Worm (Caenorhabditis elegans): Measurements from ENCODE around the gene Y51A2D.1.
A peak's percentile ranks its signal among the peaks of the same experiment; 100 is the strongest.

Gene Y51A2D.1

ce11 chrV:18508564-18508963 is at the start of gene Y51A2D.1:
Gene Y51A2D.1 (plus strand): TSS chrV:18508864.
- no peak for TF ChIP-seq gmeb-1 (tag; optimal IDR thresholded peaks at IDR 0.05)
- no peak for TF ChIP-seq sem-4 (tag; optimal IDR thresholded peaks at IDR 0.05)
- no peak for TF ChIP-seq lin-39 (tag; optimal IDR thresholded peaks at IDR 0.05)
- no peak for TF ChIP-seq mdl-1 (tag; optimal IDR thresholded peaks at IDR 0.05)
- TF ChIP-seq unc-62 (GFP tag; optimal IDR thresholded peaks at IDR 0.05): no peak
- no peak for TF ChIP-seq snpc-4 (tag; optimal IDR thresholded peaks at IDR 0.05)
- TF ChIP-seq R02D3.7 (tag; optimal IDR thresholded peaks at IDR 0.05): no peak
- TF ChIP-seq blmp-1 (tag; optimal IDR thresholded peaks at IDR 0.05; ENCODE audit: insufficient read depth): no peak
- TF ChIP-seq ztf-1 (GFP tag; conservative IDR thresholded peaks at IDR 0.05): no peak
- TF ChIP-seq elt-3 (tag; optimal IDR thresholded peaks at IDR 0.05): no peak
- no peak for TF ChIP-seq zag-1 (tag; optimal IDR thresholded peaks at IDR 0.05)

ce11 chrV:18461200-18461728 is 47.4 kb upstream of the Y51A2D.1 start, which contains the start of gene ZK228.3:
Gene ZK228.3 (minus strand): TSS chrV:18461250.
- TF ChIP-seq alr-1 (tag; optimal IDR thresholded peaks at IDR 0.05): no peak
- TF ChIP-seq gmeb-1 (tag; optimal IDR thresholded peaks at IDR 0.05): peak; percentile 13
- no peak for TF ChIP-seq sem-4 (tag; optimal IDR thresholded peaks at IDR 0.05)
- TF ChIP-seq ama-1 (optimal IDR thresholded peaks at IDR 0.05): no peak
- peak; percentile 8 for TF ChIP-seq blmp-1 (tag; optimal IDR thresholded peaks at IDR 0.05; ENCODE audit: insufficient read depth)
- no peak for TF ChIP-seq elt-1 (tag; optimal IDR thresholded peaks at IDR 0.05)
- TF ChIP-seq fos-1 (tag; optimal IDR thresholded peaks at IDR 0.05): peak; percentile 86
- peak; percentile 53 for TF ChIP-seq sma-9 (GFP tag; optimal IDR thresholded peaks at IDR 0.05)
- TF ChIP-seq sma-9 (tag; optimal IDR thresholded peaks at IDR 0.05): no peak

ce11 chrV:18462365-18462837 is 46.3 kb upstream of the Y51A2D.1 start, which contains the start of gene ZK228.4:
Gene ZK228.4 (plus strand): TSS chrV:18462787.
- TF ChIP-seq fos-1 (tag; optimal IDR thresholded peaks at IDR 0.05) (peak; percentile 63), nhr-129 (tag; optimal IDR thresholded peaks at IDR 0.05) (no peak), aly-2 (tag; optimal IDR thresholded peaks at IDR 0.05) (no peak), C34F6.9 (tag; optimal IDR thresholded peaks at IDR 0.05) (no peak), gmeb-1 (tag; optimal IDR thresholded peaks at IDR 0.05) (peak; percentile 9), blmp-1 (tag; optimal IDR thresholded peaks at IDR 0.05; ENCODE audit: insufficient read depth) (no peak)

- TF ChIP-seq fos-1 (tag; optimal IDR thresholded peaks at IDR 0.05) (no peak), nhr-23 (tag; optimal IDR thresholded peaks at IDR 0.05) (no peak), elt-1 (tag; optimal IDR thresholded peaks at IDR 0.05) (no peak), ceh-16 (tag; optimal IDR thresholded peaks at IDR 0.05) (no peak), nhr-6 (tag; optimal IDR thresholded peaks at IDR 0.05) (no peak), nhr-77 (tag; optimal IDR thresholded peaks at IDR 0.05) (no peak), mab-5 (tag; optimal IDR thresholded peaks at IDR 0.05) (no peak), crh-2 (tag; optimal IDR thresholded peaks at IDR 0.05) (no peak), ceh-82 (tag; optimal IDR thresholded peaks at IDR 0.05) (no peak), ztf-4 (tag; optimal IDR thresholded peaks at IDR 0.05) (no peak), alr-1 (tag; optimal IDR thresholded peaks at IDR 0.05) (no peak), dmd-4 (tag; optimal IDR thresholded peaks at IDR 0.05) (no peak), peb-1 (tag; optimal IDR thresholded peaks at IDR 0.05) (no peak), R02D3.7 (tag; optimal IDR thresholded peaks at IDR 0.05) (no peak), elt-3 (tag; optimal IDR thresholded peaks at IDR 0.05) (no peak), F13H6.1 (tag; optimal IDR thresholded peaks at IDR 0.05) (no peak), skn-1 (tag; optimal IDR thresholded peaks at IDR 0.05) (no peak), nhr-25 (tag; optimal IDR thresholded peaks at IDR 0.05) (no peak), zag-1 (tag; optimal IDR thresholded peaks at IDR 0.05) (no peak)
Measured at ce11 chrV:18468097-18468496, 40.6 kb upstream of the Y51A2D.1 start, which contains the start of gene ZK228.13. Gene ZK228.13 (minus strand): TSS chrV:18468197.

ce11 chrV:18473415-18473814 is 35.2 kb upstream of the Y51A2D.1 start, which contains the start of gene srh-182:
Gene srh-182 (minus strand): TSS chrV:18473515.
- TF ChIP-seq ztf-4 (tag; optimal IDR thresholded peaks at IDR 0.05) (no peak), snpc-4 (tag; optimal IDR thresholded peaks at IDR 0.05) (no peak), fos-1 (tag; optimal IDR thresholded peaks at IDR 0.05) (no peak), C34F6.9 (tag; optimal IDR thresholded peaks at IDR 0.05) (no peak), nhr-11 (tag; optimal IDR thresholded peaks at IDR 0.05) (no peak), blmp-1 (tag; optimal IDR thresholded peaks at IDR 0.05; ENCODE audit: insufficient read depth) (no peak), elt-1 (tag; optimal IDR thresholded peaks at IDR 0.05) (no peak), gmeb-1 (tag; optimal IDR thresholded peaks at IDR 0.05) (no peak), ztf-11 (tag; optimal IDR thresholded peaks at IDR 0.05) (no peak), elt-3 (tag; optimal IDR thresholded peaks at IDR 0.05) (no peak), ZK546.5 (tag; optimal IDR thresholded peaks at IDR 0.05) (no peak), sma-9 (GFP tag; optimal IDR thresholded peaks at IDR 0.05) (no peak), sma-9 (tag; optimal IDR thresholded peaks at IDR 0.05) (no peak), nhr-12 (tag; optimal IDR thresholded peaks at IDR 0.05) (no peak), lin-11 (tag; optimal IDR thresholded peaks at IDR 0.05) (no peak), F13H6.1 (tag; optimal IDR thresholded peaks at IDR 0.05) (no peak), unc-55 (GFP tag; optimal IDR thresholded peaks at IDR 0.05) (no peak), unc-62 (GFP tag; optimal IDR thresholded peaks at IDR 0.05) (no peak)
